Fruit fly (Drosophila melanogaster) whole organism, pupa: ENCODE results near the gene Jon25Biii.

Experiments
- CG10348 ChIP-seq: fragments of 200-800 bp; sonication (Bioruptor generic); IDR thresholded peaks from 2 replicates; pipeline ENCODE4 v1.3.6; 2022; ENCODE audit warnings: missing biosample characterization, missing genetic modification characterization
- CG12605 ChIP-seq: fragments of 200-800 bp; sonication (Bioruptor generic); IDR thresholded peaks from 2 replicates; pipeline ENCODE4 v1.3.6; 2022; ENCODE audit warnings: missing biosample characterization, missing genetic modification characterization
- CG13204 ChIP-seq: fragments of 200-800 bp; sonication (Bioruptor generic); optimal IDR thresholded peaks from 2 replicates; lab custom pipeline; 2018; ENCODE audit warnings: missing biosample characterization, mild to moderate bottlenecking, missing genetic modification characterization, moderate library complexity
- CG14655 ChIP-seq: fragments of 200-800 bp; sonication (Bioruptor generic); optimal IDR thresholded peaks from 3 replicates; lab custom pipeline; 2017; ENCODE audit warnings: mild to moderate bottlenecking, missing biosample characterization, missing genetic modification reagents, missing genetic modification characterization
- CG15710 ChIP-seq: fragments of 200-800 bp; sonication (Bioruptor generic); optimal IDR thresholded peaks from 2 replicates; lab custom pipeline; 2018; ENCODE audit warnings: missing biosample characterization, mild to moderate bottlenecking, missing genetic modification characterization, moderate library complexity
- CG17806 ChIP-seq: fragments of 200-800 bp; sonication (Bioruptor generic); optimal IDR thresholded peaks from 2 replicates; lab custom pipeline; 2018; ENCODE audit warnings: missing biosample characterization, mild to moderate bottlenecking, missing genetic modification characterization, moderate library complexity
- CG32121 ChIP-seq: fragments of 200-800 bp; sonication (Bioruptor generic); IDR thresholded peaks from 2 replicates; pipeline ENCODE4 v1.3.6; 2022; ENCODE audit warnings: missing biosample characterization, missing genetic modification characterization
- CG34367 ChIP-seq: fragments of 200-800 bp; sonication (Bioruptor generic); optimal IDR thresholded peaks from 2 replicates; lab custom pipeline; 2018; ENCODE audit warnings: missing biosample characterization, mild to moderate bottlenecking, missing genetic modification characterization
- CG4496 ChIP-seq: fragments of 200-800 bp; sonication (Bioruptor generic); IDR thresholded peaks from 3 replicates; pipeline ENCODE4 v1.3.6; 2022; ENCODE audit warnings: missing biosample characterization, missing genetic modification characterization
- CG8159 ChIP-seq: fragments of 200-800 bp; sonication (Bioruptor generic); optimal IDR thresholded peaks from 3 replicates; lab custom pipeline; 2018; ENCODE audit warnings: missing biosample characterization, mild to moderate bottlenecking, missing genetic modification characterization, moderate library complexity
- CG8301 ChIP-seq: fragments of 200-800 bp; sonication (Bioruptor generic); optimal IDR thresholded peaks from 2 replicates; lab custom pipeline; 2018; ENCODE audit warnings: missing biosample characterization, mild to moderate bottlenecking, missing genetic modification characterization
- CG9948 ChIP-seq: fragments of 200-800 bp; sonication (Bioruptor generic); optimal IDR thresholded peaks from 2 replicates; lab custom pipeline; 2018; ENCODE audit warnings: missing biosample characterization, mild to moderate bottlenecking, missing genetic modification characterization, moderate library complexity
- D1 ChIP-seq: fragments of 200-800 bp; sonication (Bioruptor generic); optimal IDR thresholded peaks from 2 replicates; lab custom pipeline; 2018; ENCODE audit warnings: missing biosample characterization, mild to moderate bottlenecking, missing genetic modification characterization, moderate library complexity
- EcR ChIP-seq: fragments of 200-800 bp; sonication (Bioruptor generic); optimal IDR thresholded peaks from 3 replicates; lab custom pipeline; 2019; ENCODE audit warnings: missing biosample characterization, missing genetic modification characterization, mild to moderate bottlenecking, moderate library complexity, missing genetic modification reagents
- Ets98B ChIP-seq: fragments of 200-800 bp; sonication (Bioruptor generic); IDR thresholded peaks from 2 replicates; pipeline ENCODE4 v1.3.6; 2022; ENCODE audit warnings: missing biosample characterization, missing genetic modification characterization
- Pif1A ChIP-seq: fragments of 200-800 bp; sonication (Bioruptor generic); optimal IDR thresholded peaks from 3 replicates; lab custom pipeline; 2016; ENCODE audit warnings: missing biosample characterization, missing genetic modification characterization
- Pif1B ChIP-seq: fragments of 200-800 bp; sonication (Bioruptor generic); optimal IDR thresholded peaks from 3 replicates; lab custom pipeline; 2016; ENCODE audit warnings: missing biosample characterization, missing genetic modification characterization
- Snoo ChIP-seq: fragments of 200-800 bp; sonication (Bioruptor generic); optimal IDR thresholded peaks from 3 replicates; lab custom pipeline; 2017; ENCODE audit warnings: missing biosample characterization, mild to moderate bottlenecking, missing genetic modification characterization, inconsistent platforms
- fd96Ca ChIP-seq: fragments of 200-800 bp; sonication (Bioruptor generic); IDR thresholded peaks from 3 replicates; pipeline ENCODE4 v1.3.6; 2022; ENCODE audit warnings: missing biosample characterization, missing genetic modification characterization
- gl ChIP-seq: fragments of 200-800 bp; sonication (Bioruptor generic); optimal IDR thresholded peaks from 2 replicates; lab custom pipeline; 2018; ENCODE audit warnings: missing biosample characterization, mild to moderate bottlenecking, missing genetic modification characterization
- rn ChIP-seq: fragments of 200-800 bp; sonication (Bioruptor generic); IDR thresholded peaks from 2 replicates; pipeline ENCODE4 v1.3.6; 2022; ENCODE audit warnings: missing biosample characterization, missing genetic modification characterization

Jon25Biii gene

DNA sequence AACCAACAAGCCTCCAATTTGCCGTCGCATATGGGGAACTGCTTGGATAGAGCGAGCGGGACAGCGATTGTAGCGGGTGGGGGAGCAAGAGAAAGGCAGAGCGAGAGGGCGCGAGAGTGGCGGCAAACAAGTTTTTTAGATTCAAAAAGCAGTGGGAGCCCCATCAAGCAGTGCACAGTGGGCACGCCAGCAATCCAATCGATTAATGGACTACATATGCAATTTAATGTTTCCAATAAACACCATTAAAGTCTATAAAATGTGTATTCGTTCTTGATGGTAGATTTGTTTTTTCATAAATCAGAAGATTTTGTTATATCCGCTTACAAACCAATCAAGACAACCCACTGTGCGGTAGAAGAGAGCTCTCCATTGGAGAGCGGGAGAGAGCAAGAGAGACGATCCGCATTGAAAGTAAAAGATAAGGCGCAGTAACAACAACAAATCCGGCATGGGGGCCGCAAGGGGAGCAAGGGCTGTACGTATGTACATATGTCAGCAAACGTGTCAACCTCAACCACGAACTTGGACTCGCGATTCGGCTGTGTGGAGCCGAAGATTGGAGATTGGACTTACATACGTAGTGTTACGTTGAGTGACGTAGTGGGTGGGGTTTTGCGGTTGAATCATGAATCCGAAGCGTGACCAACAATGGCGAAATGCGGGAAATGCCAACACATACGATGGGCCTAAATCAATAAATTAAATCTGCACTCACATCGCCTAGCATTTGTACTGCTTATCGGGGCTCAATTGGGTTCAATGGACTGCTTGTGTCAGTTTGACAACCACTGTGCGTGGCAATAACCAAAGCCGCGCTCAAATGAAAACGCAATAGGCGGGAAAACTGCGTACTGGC is 47.1 kb upstream of the Jon25Biii start:
- TF ChIP-seq CG32121 (peak; percentile 99), CG34367 (peak; percentile 99), CG8159 (tag; lab: Kevin White, UChicago) (peak; percentile 99), EcR (peak; percentile 95), D1 (tag; lab: Kevin White, UChicago) (peak; percentile 94), gl (peak; percentile 98), Snoo (peak; percentile 99), CG10348 (GFP tag; lab: Robert Waterston, UW) (peak; percentile 96), Pif1B (GFP tag; lab: Kevin White, UChicago) (peak; percentile 99), rn (GFP tag; lab: Robert Waterston, UW) (peak; percentile 98), CG13204 (GFP tag; lab: Kevin White, UChicago) (peak; percentile 96), CG9948 (tag; lab: Kevin White, UChicago) (peak; percentile 99), CG17806 (peak; percentile 99), fd96Ca (GFP tag; lab: Robert Waterston, UW) (peak; percentile 99), CG8301 (tag; lab: Kevin White, UChicago) (peak; percentile 100), CG15710 (peak; percentile 98), Pif1A (peak; percentile 99), Ets98B (GFP tag; lab: Robert Waterston, UW) (peak; percentile 100), CG4496 (peak; percentile 100), CG14655 (GFP tag; lab: Kevin White, UChicago) (peak; percentile 100), CG12605 (GFP tag; lab: Robert Waterston, UW) (peak; percentile 99)

DNA sequence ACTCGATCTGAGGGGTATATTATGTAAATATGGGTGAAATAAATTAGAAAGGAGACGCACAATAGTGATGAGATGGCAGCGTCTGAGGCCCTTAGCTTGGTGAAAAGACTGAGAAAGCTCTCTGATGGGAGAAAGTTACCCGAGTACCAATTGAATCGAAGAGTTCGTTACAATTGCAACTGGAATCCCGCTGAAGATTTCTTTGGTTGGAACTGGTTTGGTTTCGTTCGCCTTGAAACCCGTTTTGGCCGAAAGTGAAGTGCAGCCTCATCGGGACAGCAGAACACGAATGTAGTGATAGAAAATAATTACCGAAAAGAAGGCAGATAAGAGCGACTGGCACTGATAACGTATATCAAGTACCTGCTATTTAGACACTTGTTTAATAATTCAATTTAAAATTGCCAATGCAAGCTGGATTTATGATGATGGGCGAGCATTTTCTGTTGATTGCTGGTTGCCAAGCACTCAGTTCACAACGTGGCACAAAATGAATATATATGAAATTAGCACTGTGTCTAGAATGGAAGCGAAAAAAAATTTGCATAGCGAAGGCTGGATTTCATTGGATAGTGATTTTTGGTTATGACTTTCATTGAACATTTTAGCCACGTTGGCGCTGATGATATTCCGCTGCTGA is 45.8 kb upstream of the Jon25Biii start:
- TF ChIP-seq CG8301 (tag; lab: Kevin White, UChicago) (no peak), CG9948 (tag; lab: Kevin White, UChicago) (no peak), CG13204 (GFP tag; lab: Kevin White, UChicago) (no peak), gl (no peak), CG15710 (no peak), Pif1B (GFP tag; lab: Kevin White, UChicago) (no peak), Pif1A (no peak), CG10348 (GFP tag; lab: Robert Waterston, UW) (no peak), D1 (tag; lab: Kevin White, UChicago) (no peak), CG34367 (no peak), CG32121 (no peak)

DNA sequence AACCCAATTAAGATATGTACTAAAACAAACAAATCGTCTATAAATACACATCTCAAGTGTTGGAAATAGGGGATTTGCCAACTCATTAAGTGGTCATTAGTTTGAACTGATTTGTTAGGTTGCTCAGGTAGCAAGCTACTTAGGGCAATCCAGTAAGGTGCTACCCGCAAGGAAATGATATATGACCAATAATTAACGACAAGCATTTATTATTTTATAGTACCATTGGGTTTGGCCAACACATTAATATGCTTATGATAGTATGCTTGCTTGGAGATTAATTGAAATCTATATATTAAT is 45.2 kb upstream of the Jon25Biii start:
- TF ChIP-seq CG8159 (tag; lab: Kevin White, UChicago) (no peak), EcR (no peak)

- TF ChIP-seq CG15710 (no peak), CG12605 (GFP tag; lab: Robert Waterston, UW) (no peak), CG32121 (no peak), CG17806 (no peak), gl (no peak), fd96Ca (GFP tag; lab: Robert Waterston, UW) (no peak), Pif1B (GFP tag; lab: Kevin White, UChicago) (no peak), CG9948 (tag; lab: Kevin White, UChicago) (no peak), CG4496 (no peak), Pif1A (no peak), CG10348 (GFP tag; lab: Robert Waterston, UW) (no peak), D1 (tag; lab: Kevin White, UChicago) (no peak), Snoo (no peak), CG8159 (tag; lab: Kevin White, UChicago) (no peak), CG14655 (GFP tag; lab: Kevin White, UChicago) (no peak), rn (GFP tag; lab: Robert Waterston, UW) (no peak), CG13204 (GFP tag; lab: Kevin White, UChicago) (no peak)
Measured at dm6 chr2L:4995010-4995836, 44.7 kb upstream of the Jon25Biii start.

- TF ChIP-seq Ets98B (GFP tag; lab: Robert Waterston, UW), result no peak
- TF ChIP-seq Pif1B (GFP tag; lab: Kevin White, UChicago), result no peak
Measured at dm6 chr2L:4982098-4982646, 31.6 kb upstream of the Jon25Biii start.
